Fruit fly (Drosophila melanogaster) whole organism, embryonic: ENCODE measurements around the gene shv.

ENCODE experiments used
- CG10543 ChIP-seq: fragments of 200-800 bp; sonication (Bioruptor generic); optimal IDR thresholded peaks from 3 replicates; lab custom pipeline; 2017; ENCODE audit warnings: missing biosample characterization, mild to moderate bottlenecking, missing genetic modification characterization, moderate library complexity
- CG14667 ChIP-seq: fragments of 200-800 bp; sonication (Bioruptor generic); IDR thresholded peaks from 2 replicates; pipeline ENCODE4 v1.3.6; 2022; ENCODE audit warnings: missing biosample characterization, missing genetic modification characterization
- CG15479 ChIP-seq: fragments of 200-800 bp; sonication (Bioruptor generic); optimal IDR thresholded peaks from 3 replicates; lab custom pipeline; 2019; ENCODE audit warnings: missing biosample characterization, mild to moderate bottlenecking, missing genetic modification characterization, moderate library complexity
- CG15514 ChIP-seq: fragments of 200-800 bp; sonication (Bioruptor generic); optimal IDR thresholded peaks from 3 replicates; lab custom pipeline; 2017; ENCODE audit warnings: missing biosample characterization, missing genetic modification characterization, mild to moderate bottlenecking, moderate library complexity, missing genetic modification reagents
- CG1647 ChIP-seq: fragments of 200-800 bp; sonication (Bioruptor generic); optimal IDR thresholded peaks from 3 replicates; lab custom pipeline; 2016; ENCODE audit warnings: missing biosample characterization, missing genetic modification characterization
- CG2120 ChIP-seq: fragments of 200-800 bp; sonication (Bioruptor generic); optimal IDR thresholded peaks from 3 replicates; lab custom pipeline; 2016; ENCODE audit warnings: missing biosample characterization, missing genetic modification characterization
- CG30403 ChIP-seq: fragments of 200-800 bp; sonication (Bioruptor generic); optimal IDR thresholded peaks from 3 replicates; lab custom pipeline; 2016; ENCODE audit warnings: missing biosample characterization, missing genetic modification characterization
- CG32767 ChIP-seq: fragments of 200-800 bp; sonication (Bioruptor generic); IDR thresholded peaks from 2 replicates; pipeline ENCODE4 v1.3.6; 2022; ENCODE audit warnings: missing biosample characterization, missing genetic modification characterization
- CG3838 ChIP-seq: fragments of 200-800 bp; sonication (Bioruptor generic); optimal IDR thresholded peaks from 3 replicates; lab custom pipeline; 2016; ENCODE audit warnings: missing biosample characterization, missing genetic modification characterization
- CG4730 ChIP-seq: fragments of 200-800 bp; sonication (Bioruptor generic); IDR thresholded peaks from 2 replicates; pipeline ENCODE4 v1.3.6; 2022; ENCODE audit warnings: missing biosample characterization, missing genetic modification characterization
- CG4820 ChIP-seq: fragments of 200-800 bp; sonication (Bioruptor generic); optimal IDR thresholded peaks from 3 replicates; lab custom pipeline; 2016; ENCODE audit warnings: missing biosample characterization, missing genetic modification characterization
- CG6683 ChIP-seq: fragments of 200-800 bp; sonication (Bioruptor generic); optimal IDR thresholded peaks from 2 replicates; lab custom pipeline; 2017; ENCODE audit warnings: missing biosample characterization, mild to moderate bottlenecking, missing genetic modification characterization, missing genetic modification reagents
- CG7271 ChIP-seq: fragments of 200-800 bp; sonication (Bioruptor generic); optimal IDR thresholded peaks from 2 replicates; lab custom pipeline; 2018; ENCODE audit warnings: missing biosample characterization, mild to moderate bottlenecking, missing genetic modification characterization, moderate library complexity
- CG7357 ChIP-seq: fragments of 200-800 bp; sonication (Bioruptor generic); IDR thresholded peaks from 3 replicates; pipeline ENCODE4 v1.3.6; 2022; ENCODE audit warnings: missing biosample characterization, missing genetic modification characterization
- CG7556 ChIP-seq: fragments of 200-800 bp; sonication (Bioruptor generic); optimal IDR thresholded peaks from 2 replicates; lab custom pipeline; 2017; ENCODE audit warnings: missing biosample characterization, mild to moderate bottlenecking, missing genetic modification characterization
- CG8478 ChIP-seq: fragments of >200 bp; optimal IDR thresholded peaks from 2 replicates; lab custom pipeline; 2018
- CG8765 ChIP-seq: fragments of 200-800 bp; sonication (Bioruptor generic); IDR thresholded peaks from 2 replicates; pipeline ENCODE4 v1.3.6; 2022; ENCODE audit warnings: missing biosample characterization, missing genetic modification characterization
- CG9932 ChIP-seq: fragments of 200-800 bp; sonication (Bioruptor generic); IDR thresholded peaks from 2 replicates; pipeline ENCODE4 v1.3.6; 2022; ENCODE audit warnings: missing biosample characterization, missing genetic modification characterization
- Elba2 ChIP-seq: fragments of 200-800 bp; sonication (Bioruptor generic); optimal IDR thresholded peaks from 3 replicates; lab custom pipeline; 2016; ENCODE audit warnings: missing biosample characterization, missing genetic modification characterization
- H2.0 ChIP-seq: fragments of 200-800 bp; sonication (Bioruptor generic); IDR thresholded peaks from 2 replicates; pipeline ENCODE4 v1.3.6; 2022; ENCODE audit warnings: missing biosample characterization, missing genetic modification characterization
- HLH4C ChIP-seq: fragments of 200-800 bp; sonication (Bioruptor generic); IDR thresholded peaks from 3 replicates; pipeline ENCODE4 v1.3.6; 2022; ENCODE audit warnings: missing biosample characterization, missing genetic modification characterization; ENCODE audit not compliant: partially characterized antibody
- NFAT ChIP-seq: fragments of 200-800 bp; sonication (Bioruptor generic); IDR thresholded peaks from 2 replicates; pipeline ENCODE4 v1.3.6; 2022; ENCODE audit warnings: missing biosample characterization, missing genetic modification characterization
- NK7.1 ChIP-seq: fragments of 200-800 bp; sonication (Bioruptor generic); optimal IDR thresholded peaks from 3 replicates; lab custom pipeline; 2016; ENCODE audit warnings: missing biosample characterization, missing genetic modification characterization
- NfI ChIP-seq: fragments of 200-800 bp; sonication (Bioruptor generic); optimal IDR thresholded peaks from 3 replicates; lab custom pipeline; 2018; ENCODE audit warnings: missing biosample characterization, mild to moderate bottlenecking, missing genetic modification characterization, moderate library complexity
- Usf ChIP-seq: fragments of 200-800 bp; sonication (Bioruptor generic); optimal IDR thresholded peaks from 2 replicates; lab custom pipeline; 2017; ENCODE audit warnings: missing genotype, missing biosample characterization, missing genetic modification characterization
- al ChIP-seq: fragments of 200-800 bp; sonication (Bioruptor generic); IDR thresholded peaks from 2 replicates; pipeline ENCODE4 v1.3.6; 2022; ENCODE audit warnings: missing biosample characterization, missing genetic modification characterization
- amos ChIP-seq: fragments of 200-800 bp; sonication (Bioruptor generic); IDR thresholded peaks from 2 replicates; pipeline ENCODE4 v1.3.6; 2022; ENCODE audit warnings: missing biosample characterization, missing genetic modification characterization; ENCODE audit not compliant: partially characterized antibody
- cad ChIP-seq: fragments of >200 bp; optimal IDR thresholded peaks from 2 replicates; lab custom pipeline; 2017; ENCODE audit warnings: missing biosample characterization, missing genetic modification characterization
- cg ChIP-seq: fragments of 200-800 bp; sonication (Bioruptor generic); optimal IDR thresholded peaks from 3 replicates; lab custom pipeline; 2019; ENCODE audit warnings: missing biosample characterization, mild to moderate bottlenecking, missing genetic modification characterization, moderate library complexity
- corto ChIP-seq: fragments of 200-800 bp; sonication (Bioruptor generic); optimal IDR thresholded peaks from 2 replicates; lab custom pipeline; 2016; ENCODE audit warnings: missing biosample characterization, mild to moderate bottlenecking, missing genetic modification characterization, moderate library complexity
- disco-r ChIP-seq: fragments of 200-800 bp; sonication (Bioruptor generic); optimal IDR thresholded peaks from 2 replicates; lab custom pipeline; 2016; ENCODE audit warnings: missing biosample characterization, missing genetic modification characterization
- dm ChIP-seq: fragments of 200-800 bp; sonication (Bioruptor generic); optimal IDR thresholded peaks from 3 replicates; lab custom pipeline; 2016; ENCODE audit warnings: missing biosample characterization, missing genetic modification characterization
- dmrt11E ChIP-seq: fragments of 200-800 bp; sonication (Bioruptor generic); optimal IDR thresholded peaks from 3 replicates; lab custom pipeline; 2018; ENCODE audit warnings: missing biosample characterization, mild to moderate bottlenecking, missing genetic modification characterization, moderate library complexity
- dpn ChIP-seq, 2 experiments: fragments of 200-800 bp; sonication (Bioruptor generic); optimal IDR thresholded peaks; 3 replicates each; lab custom pipeline; 2016; ENCODE audit warnings: missing biosample characterization in 2 of 2, missing genetic modification characterization in 2 of 2
- emc ChIP-seq: fragments of 200-800 bp; sonication (Bioruptor generic); optimal IDR thresholded peaks from 2 replicates; lab custom pipeline; 2016; ENCODE audit warnings: missing biosample characterization, missing genetic modification characterization
- ewg ChIP-seq: fragments of 200-800 bp; sonication (Bioruptor generic); optimal IDR thresholded peaks from 3 replicates; lab custom pipeline; 2017; ENCODE audit warnings: mild to moderate bottlenecking, missing biosample characterization, missing genetic modification reagents, missing genetic modification characterization
- jumu ChIP-seq: fragments of 200-800 bp; sonication (Bioruptor generic); optimal IDR thresholded peaks from 3 replicates; lab custom pipeline; 2016; ENCODE audit warnings: missing biosample characterization, missing genetic modification characterization
- knrl ChIP-seq: fragments of 200-800 bp; sonication (Bioruptor generic); IDR thresholded peaks from 3 replicates; pipeline ENCODE4 v1.3.6; 2022; ENCODE audit warnings: missing biosample characterization, missing genetic modification characterization; ENCODE audit not compliant: partially characterized antibody
- nerfin-2 ChIP-seq: fragments of 200-800 bp; sonication (Bioruptor generic); IDR thresholded peaks from 2 replicates; pipeline ENCODE4 v1.3.6; 2022; ENCODE audit warnings: missing biosample characterization, missing genetic modification characterization; ENCODE audit not compliant: partially characterized antibody
- nmo ChIP-seq: fragments of 200-800 bp; sonication (Bioruptor generic); optimal IDR thresholded peaks from 2 replicates; lab custom pipeline; 2018; ENCODE audit warnings: missing biosample characterization, mild to moderate bottlenecking, missing genetic modification characterization, moderate library complexity
- org-1 ChIP-seq: fragments of 200-800 bp; sonication (Bioruptor generic); optimal IDR thresholded peaks from 2 replicates; lab custom pipeline; 2017; ENCODE audit warnings: missing biosample characterization, missing genetic modification characterization
- peb ChIP-seq: fragments of 200-800 bp; sonication (Bioruptor generic); IDR thresholded peaks from 2 replicates; pipeline ENCODE4 v1.3.6; 2022; ENCODE audit warnings: missing biosample characterization, missing genetic modification characterization
- pho ChIP-seq: fragments of 200-800 bp; sonication (Bioruptor generic); optimal IDR thresholded peaks from 2 replicates; lab custom pipeline; 2016; ENCODE audit warnings: missing biosample characterization, missing genetic modification characterization
- rib ChIP-seq: fragments of 200-800 bp; sonication (Bioruptor generic); IDR thresholded peaks from 2 replicates; pipeline ENCODE4 v1.3.6; 2022; ENCODE audit warnings: missing biosample characterization, missing genetic modification characterization
- sens ChIP-seq: fragments of 200-800 bp; sonication (Bioruptor generic); peaks from one replicate; lab custom pipeline; 2016; ENCODE audit warnings: missing biosample characterization, missing genetic modification characterization
- sim ChIP-seq: fragments of 200-800 bp; sonication (Bioruptor generic); IDR thresholded peaks from 2 replicates; pipeline ENCODE4 v1.3.6; 2022; ENCODE audit warnings: missing biosample characterization, missing genetic modification characterization
- slp2 ChIP-seq: fragments of 200-800 bp; sonication (Bioruptor generic); optimal IDR thresholded peaks from 2 replicates; lab custom pipeline; 2016; ENCODE audit warnings: missing biosample characterization, missing genetic modification characterization
- sna ChIP-seq: fragments of 200-800 bp; sonication (Bioruptor generic); IDR thresholded peaks from 2 replicates; pipeline ENCODE4 v1.3.6; 2022; ENCODE audit warnings: missing biosample characterization, missing genetic modification characterization; ENCODE audit not compliant: partially characterized antibody
- tna ChIP-seq: fragments of 200-800 bp; sonication (Bioruptor generic); IDR thresholded peaks from 2 replicates; pipeline ENCODE4 v1.3.6; 2022; ENCODE audit warnings: missing biosample characterization, missing genetic modification characterization; ENCODE audit not compliant: partially characterized antibody
- trem ChIP-seq: fragments of 200-800 bp; optimal IDR thresholded peaks from 3 replicates; lab custom pipeline; 2019; ENCODE audit warnings: missing biosample characterization, mild to moderate bottlenecking, missing genetic modification characterization, moderate library complexity
- tup ChIP-seq: fragments of 200-800 bp; sonication (Bioruptor generic); optimal IDR thresholded peaks from 2 replicates; lab custom pipeline; 2016; ENCODE audit warnings: missing biosample characterization, mild to moderate bottlenecking, missing genetic modification characterization, moderate library complexity

The shv gene

DNA sequence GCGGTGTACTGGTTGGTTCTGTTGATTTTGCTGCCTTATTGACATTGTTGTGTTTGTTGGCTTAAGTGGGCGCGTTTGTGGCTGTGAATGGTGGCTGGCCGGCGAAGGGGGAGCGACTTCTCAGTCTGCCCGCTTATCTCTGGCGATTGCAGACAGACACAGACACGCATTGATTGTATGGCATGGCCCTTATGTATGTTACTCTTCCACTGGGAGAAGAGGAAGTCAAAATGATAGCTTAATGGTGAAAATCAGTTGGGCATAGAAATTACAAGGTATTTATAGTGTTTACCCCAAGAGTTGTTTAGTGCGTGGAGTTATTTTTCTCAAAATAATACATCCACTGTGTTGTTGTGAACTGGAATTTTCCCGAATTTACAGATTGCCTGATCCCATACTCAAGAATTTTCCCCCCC, 32.9 kb downstream of the shv start (continued):
- no peak for TF ChIP-seq sna
- TF ChIP-seq Elba2 (GFP tag; lab: Kevin White, UChicago) = no peak
- TF ChIP-seq NfI = peak; percentile 80
- peak; percentile 87 for TF ChIP-seq CG7556 (GFP tag; lab: Kevin White, UChicago)
- no peak for TF ChIP-seq CG8765 (GFP tag; lab: Robert Waterston, UW)
- TF ChIP-seq CG15479 (GFP tag; lab: Kevin White, UChicago) = peak; percentile 61
- peak; percentile 32; the same call in 1 of the 2 replicates for TF ChIP-seq CG14667 (GFP tag; lab: Robert Waterston, UW)
- TF ChIP-seq CG32767 (GFP tag; lab: Robert Waterston, UW) = peak; percentile 46
- TF ChIP-seq CG7357 (GFP tag; lab: Robert Waterston, UW) = no peak; the same call in 1 of the 3 replicates
- peak; percentile 45 for TF ChIP-seq Usf (GFP tag; lab: Kevin White, UChicago)
- peak; percentile 74 for TF ChIP-seq slp2 (GFP tag; lab: Kevin White, UChicago)
- TF ChIP-seq org-1 (GFP tag; lab: Kevin White, UChicago) = peak; percentile 94
- peak; percentile 90 for TF ChIP-seq rib
- peak; percentile 47 for TF ChIP-seq cg (GFP tag; lab: Kevin White, UChicago)
- peak; percentile 93 for TF ChIP-seq tup (GFP tag; lab: Kevin White, UChicago)
- TF ChIP-seq CG1647 = peak; percentile 78
- TF ChIP-seq HLH4C (GFP tag; lab: Robert Waterston, UW) = no peak
- peak; percentile 83 for TF ChIP-seq CG2120 (GFP tag; lab: Kevin White, UChicago)
- peak; percentile 69; the same call in 1 of the 2 replicates for TF ChIP-seq peb (GFP tag; lab: Robert Waterston, UW)
- TF ChIP-seq NFAT = peak; percentile 63
- no peak for TF ChIP-seq tna (GFP tag; lab: Robert Waterston, UW)
- peak; percentile 73 for TF ChIP-seq dm (GFP tag; lab: Kevin White, UChicago)
- peak; percentile 26 for TF ChIP-seq nmo (GFP tag; lab: Kevin White, UChicago)
- TF ChIP-seq CG9932 (GFP tag; lab: Robert Waterston, UW) = peak; percentile 60
- peak; percentile 85 for TF ChIP-seq ewg (GFP tag; lab: Kevin White, UChicago)
- peak; percentile 70 for TF ChIP-seq dmrt11E
- peak; percentile 28 for TF ChIP-seq corto (GFP tag; lab: Kevin White, UChicago)
- no peak for TF ChIP-seq CG8478 (lab: Kevin White, UChicago)
- TF ChIP-seq dpn (GFP tag; optimal IDR thresholded peaks at IDR 0.05; lab: Kevin White, UChicago) = peak; percentile 85
- peak; percentile 35 for TF ChIP-seq trem (tag; lab: Kevin White, UChicago)
- TF ChIP-seq CG4820 (GFP tag; lab: Kevin White, UChicago) = peak; percentile 71
- TF ChIP-seq al (GFP tag; lab: Robert Waterston, UW) = 0 out of 2 replicates have a peak, but pooled peaks have one; percentile 40
- peak; percentile 91 for TF ChIP-seq sim (GFP tag; lab: Robert Waterston, UW)
- TF ChIP-seq cad (GFP tag; lab: Kevin White, UChicago) = no peak
- peak; percentile 86 for TF ChIP-seq disco-r (GFP tag; lab: Kevin White, UChicago)
- TF ChIP-seq CG15514 (GFP tag; lab: Kevin White, UChicago) = peak; percentile 84
- TF ChIP-seq CG3838 (GFP tag; lab: Kevin White, UChicago) = peak; percentile 91
- TF ChIP-seq CG10543 (GFP tag; lab: Kevin White, UChicago) = peak; percentile 99
- peak; percentile 91 for TF ChIP-seq NK7.1
- no peak for TF ChIP-seq nerfin-2 (GFP tag; lab: Robert Waterston, UW)
- no peak for TF ChIP-seq knrl (GFP tag; lab: Robert Waterston, UW)
- peak; percentile 49 for TF ChIP-seq H2.0
- peak; percentile 87 for TF ChIP-seq CG6683 (GFP tag; lab: Kevin White, UChicago)
- peak; percentile 79 for TF ChIP-seq emc (GFP tag; lab: Kevin White, UChicago)
- peak; percentile 80 for TF ChIP-seq pho (GFP tag; lab: Kevin White, UChicago)
- TF ChIP-seq sens = peak; percentile 98
- no peak for TF ChIP-seq amos
- TF ChIP-seq CG4730 (GFP tag; lab: Robert Waterston, UW) = 0 out of 2 replicates have a peak, but pooled peaks have one; percentile 33
- TF ChIP-seq jumu (GFP tag; lab: Kevin White, UChicago) = peak; percentile 76
- TF ChIP-seq CG7271 (tag; lab: Kevin White, UChicago) = peak; percentile 64
- TF ChIP-seq CG30403 = peak; percentile 65
